Worm (Caenorhabditis elegans): ENCODE measurements around the gene C12D8.21.

DNA sequence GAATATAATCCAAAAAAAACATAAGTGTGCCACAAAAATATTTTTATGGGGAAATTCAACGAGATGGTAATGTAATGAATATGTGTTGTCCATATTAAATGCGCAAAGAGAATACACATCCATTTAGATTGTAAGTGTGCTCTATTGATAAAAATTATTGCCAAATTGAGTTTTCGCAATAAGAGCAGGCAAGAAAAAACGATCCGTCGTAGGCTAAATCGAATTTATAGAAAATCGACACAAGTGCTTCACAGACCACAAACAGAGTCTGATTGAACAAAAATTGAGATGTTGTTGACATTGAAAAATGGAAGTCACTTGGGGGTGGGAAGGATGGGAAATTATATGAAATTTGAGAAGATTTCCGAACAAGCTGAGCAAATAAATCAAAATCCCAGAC, 24.0 kb upstream of the C12D8.21 start:
- TF ChIP-seq nhr-11 (tag; optimal IDR thresholded peaks at IDR 0.05) (no peak), elt-4 (tag; optimal IDR thresholded peaks at IDR 0.05) (no peak), hlh-15 (tag; optimal IDR thresholded peaks at IDR 0.05) (no peak), tbx-2 (tag; optimal IDR thresholded peaks at IDR 0.05) (no peak), ama-1 (optimal IDR thresholded peaks at IDR 0.05) (no peak), ceh-24 (tag; optimal IDR thresholded peaks at IDR 0.05) (no peak)
